Worm (Caenorhabditis elegans) whole organism, young adult: ENCODE results near the gene trap-3.

ENCODE experiments used
- B0019.2 ChIP-seq: fragments of 200-800 bp; sonication (Bioruptor generic); conservative IDR thresholded peaks from 2 replicates; pipeline ENCODE4 v1.3.6; 2022; ENCODE audit warnings: missing genetic modification reagents, missing genetic modification characterization, missing compliant biosample characterization
- C06A6.2 ChIP-seq: fragments of 200-800 bp; sonication (Bioruptor generic); conservative IDR thresholded peaks from 2 replicates; pipeline ENCODE4 v1.3.6; 2022; ENCODE audit warnings: missing genetic modification characterization, missing compliant biosample characterization
- D2030.7 ChIP-seq: fragments of 200-800 bp; sonication (Bioruptor generic); IDR thresholded peaks from 2 replicates; pipeline ENCODE4 v1.3.6; 2022; ENCODE audit warnings: missing genetic modification reagents, missing genetic modification characterization, missing compliant biosample characterization
- F55B11.4 ChIP-seq: sonication (generic microtip); optimal IDR thresholded peaks from 2 replicates; lab custom pipeline; 2016; ENCODE audit warnings: missing compliant biosample characterization, missing genetic modification characterization, borderline replicate concordance; ENCODE audit not compliant: insufficient read depth
- F57A8.1 ChIP-seq: fragments of 200-800 bp; sonication (Bioruptor generic); optimal IDR thresholded peaks from 2 replicates; lab custom pipeline; 2018; ENCODE audit warnings: mild to moderate bottlenecking, missing genetic modification characterization, moderate library complexity, missing compliant biosample characterization
- T26A5.8 ChIP-seq: sonication (generic microtip); optimal IDR thresholded peaks from 2 replicates; lab custom pipeline; 2016; ENCODE audit warnings: missing genetic modification characterization, missing compliant biosample characterization
- Y53F4B.3 ChIP-seq: fragments of 200-800 bp; sonication (Bioruptor generic); IDR thresholded peaks from 2 replicates; pipeline ENCODE4 v1.3.6; 2022; ENCODE audit warnings: missing genetic modification reagents, missing genetic modification characterization, missing compliant biosample characterization
- Y53G8AR.9 ChIP-seq: fragments of 200-800 bp; sonication (Bioruptor generic); conservative IDR thresholded peaks from 2 replicates; pipeline ENCODE4 v1.3.6; 2022; ENCODE audit warnings: missing genetic modification reagents, missing genetic modification characterization, missing compliant biosample characterization
- Y95B8A.8 ChIP-seq: fragments of 200-800 bp; sonication (Bioruptor generic); IDR thresholded peaks from 2 replicates; pipeline ENCODE4 v1.3.6; 2022; ENCODE audit warnings: missing genetic modification reagents, missing genetic modification characterization, missing compliant biosample characterization
- ZK185.1 ChIP-seq: sonication (generic microtip); optimal IDR thresholded peaks from 2 replicates; lab custom pipeline; 2016; ENCODE audit warnings: mild to moderate bottlenecking, missing genetic modification characterization, missing compliant biosample characterization; ENCODE audit not compliant: poor library complexity, severe bottlenecking
- aptf-3 ChIP-seq: fragments of 200-800 bp; sonication (Bioruptor generic); IDR thresholded peaks from 2 replicates; pipeline ENCODE4 v1.3.6; 2022; ENCODE audit warnings: missing genetic modification characterization, missing compliant biosample characterization
- attf-3 ChIP-seq: fragments of 200-800 bp; sonication (Bioruptor generic); conservative IDR thresholded peaks from 2 replicates; pipeline ENCODE4 v1.3.6; 2022; ENCODE audit warnings: missing genetic modification reagents, missing genetic modification characterization, missing compliant biosample characterization
- attf-6 ChIP-seq: fragments of 200-800 bp; sonication (Bioruptor generic); IDR thresholded peaks from 2 replicates; pipeline ENCODE4 v1.3.6; 2022; ENCODE audit warnings: missing genetic modification reagents, missing genetic modification characterization, missing compliant biosample characterization
- bed-2 ChIP-seq: fragments of 200-800 bp; sonication (Bioruptor generic); IDR thresholded peaks from 2 replicates; pipeline ENCODE4 v1.3.6; 2022; ENCODE audit warnings: missing genetic modification reagents, missing genetic modification characterization, missing compliant biosample characterization
- ccch-3 ChIP-seq: fragments of 200-800 bp; sonication (Bioruptor generic); optimal IDR thresholded peaks from 2 replicates; lab custom pipeline; 2018; ENCODE audit warnings: mild to moderate bottlenecking, missing genetic modification characterization, missing compliant biosample characterization
- cebp-1 ChIP-seq, 2 experiments: fragments of 200-800 bp in 1 of 2; sonication (Bioruptor generic) in 1 of 2; sonication (generic microtip) in 1 of 2; IDR thresholded peaks in 1 of 2; optimal IDR thresholded peaks in 1 of 2; 2 replicates each; pipeline versions ENCODE4 v1.3.6 to Lab custom; 2017 to 2022; ENCODE audit warnings: missing compliant biosample characterization in 2 of 2, missing genetic modification characterization in 2 of 2, mild to moderate bottlenecking in 1 of 2, missing genetic modification reagents in 1 of 2, moderate library complexity in 1 of 2
- cebp-2 ChIP-seq: fragments of 200-800 bp; sonication (Bioruptor generic); IDR thresholded peaks from 2 replicates; pipeline ENCODE4 v1.3.6; 2022; ENCODE audit warnings: missing genetic modification characterization, missing compliant biosample characterization
- dpff-1 ChIP-seq: sonication (generic microtip); optimal IDR thresholded peaks from 2 replicates; lab custom pipeline; 2017; ENCODE audit warnings: mild to moderate bottlenecking, missing genetic modification characterization, missing compliant biosample characterization
- egrh-3 ChIP-seq: fragments of 200-800 bp; sonication (Bioruptor generic); IDR thresholded peaks from 2 replicates; pipeline ENCODE4 v1.3.6; 2022; ENCODE audit warnings: missing genetic modification reagents, missing genetic modification characterization, missing compliant biosample characterization
- gei-17 ChIP-seq: fragments of 200-800 bp; sonication (Bioruptor generic); optimal IDR thresholded peaks from 2 replicates; lab custom pipeline; 2018; ENCODE audit warnings: mild to moderate bottlenecking, missing genetic modification characterization, missing compliant biosample characterization
- hlh-12 ChIP-seq: sonication (generic microtip); optimal IDR thresholded peaks from 2 replicates; lab custom pipeline; 2016; ENCODE audit warnings: missing genetic modification characterization, missing compliant biosample characterization
- hlh-26 ChIP-seq: fragments of 200-800 bp; sonication (Bioruptor generic); conservative IDR thresholded peaks from 2 replicates; pipeline ENCODE4 v1.3.6; 2022; ENCODE audit warnings: missing genetic modification reagents, missing genetic modification characterization, missing compliant biosample characterization
- hrde-1 ChIP-seq: sonication (generic microtip); optimal IDR thresholded peaks from 2 replicates; lab custom pipeline; 2016; ENCODE audit warnings: missing genetic modification characterization, mild to moderate bottlenecking, missing compliant biosample characterization, moderate library complexity, missing genotype, missing genetic modification reagents, borderline replicate concordance
- let-607 ChIP-seq, 2 experiments: fragments of 200-800 bp in 1 of 2; sonication (Bioruptor generic) in 1 of 2; sonication (generic microtip) in 1 of 2; optimal IDR thresholded peaks; 2 replicates each; lab custom pipeline; 2016 to 2018; ENCODE audit warnings: mild to moderate bottlenecking in 2 of 2, missing compliant biosample characterization in 2 of 2, missing genetic modification characterization in 2 of 2, moderate library complexity in 2 of 2, missing genotype in 1 of 2
- lsl-1 ChIP-seq: fragments of 200-800 bp; sonication (Bioruptor generic); optimal IDR thresholded peaks from 2 replicates; lab custom pipeline; 2018; ENCODE audit warnings: mild to moderate bottlenecking, missing genetic modification characterization, moderate library complexity, missing compliant biosample characterization
- lsy-27 ChIP-seq: sonication (generic microtip); optimal IDR thresholded peaks from 2 replicates; lab custom pipeline; 2017; ENCODE audit warnings: missing genetic modification characterization, mild to moderate bottlenecking, missing compliant biosample characterization, antibody characterized with exemption, missing genotype, borderline replicate concordance; ENCODE audit not compliant: insufficient read depth
- madf-6 ChIP-seq: fragments of 200-800 bp; sonication (Bioruptor generic); IDR thresholded peaks from 2 replicates; pipeline ENCODE4 v1.3.6; 2022; ENCODE audit warnings: missing genetic modification reagents, missing genetic modification characterization, missing compliant biosample characterization
- mcd-1 ChIP-seq: fragments of 200-800 bp; sonication (Bioruptor generic); IDR thresholded peaks from 2 replicates; pipeline ENCODE4 v1.3.6; 2022; ENCODE audit warnings: missing genetic modification reagents, missing genetic modification characterization, missing compliant biosample characterization
- mes-4 ChIP-seq: sonication (generic microtip); optimal IDR thresholded peaks from 2 replicates; lab custom pipeline; 2016; ENCODE audit warnings: missing genotype, missing genetic modification characterization, missing compliant biosample characterization
- nfya-1 ChIP-seq: sonication (generic microtip); optimal IDR thresholded peaks from 2 replicates; lab custom pipeline; 2017; ENCODE audit warnings: antibody characterized with exemption, missing compliant biosample characterization, missing genetic modification characterization, borderline replicate concordance; ENCODE audit not compliant: insufficient read depth
- nhr-27 ChIP-seq: fragments of 200-800 bp; sonication (Bioruptor generic); optimal IDR thresholded peaks from 2 replicates; lab custom pipeline; 2018; ENCODE audit warnings: mild to moderate bottlenecking, missing genetic modification characterization, moderate library complexity, missing compliant biosample characterization
- nhr-80 ChIP-seq: sonication (generic microtip); optimal IDR thresholded peaks from 2 replicates; lab custom pipeline; 2016; ENCODE audit warnings: missing genetic modification characterization, missing compliant biosample characterization
- nhr-90 ChIP-seq: sonication (generic microtip); optimal IDR thresholded peaks from 2 replicates; lab custom pipeline; 2016; ENCODE audit warnings: missing genotype, mild to moderate bottlenecking, missing genetic modification characterization, missing compliant biosample characterization
- pbrm-1 ChIP-seq: fragments of 200-800 bp; sonication (Bioruptor generic); IDR thresholded peaks from 2 replicates; pipeline ENCODE4 v1.3.6; 2022; ENCODE audit warnings: missing genetic modification reagents, missing genetic modification characterization, missing compliant biosample characterization
- pha-4 ChIP-seq: fragments of 150-350 bp; sonication (generic microtip); optimal IDR thresholded peaks from 2 replicates; lab custom pipeline; 2014; ENCODE audit warnings: missing biosample characterization, missing genetic modification reagents, missing genetic modification characterization
- repo-1 ChIP-seq: sonication (generic microtip); optimal IDR thresholded peaks from 2 replicates; lab custom pipeline; 2017; ENCODE audit warnings: mild to moderate bottlenecking, missing genetic modification characterization, missing compliant biosample characterization
- sdz-38 ChIP-seq: sonication (generic microtip); optimal IDR thresholded peaks from 2 replicates; lab custom pipeline; 2016; ENCODE audit warnings: missing genotype, missing genetic modification characterization, missing compliant biosample characterization
- snpc-4 ChIP-seq, 5 experiments: fragments of 150-350 bp in 1 of 5; sonication (generic microtip) in 4 of 5; optimal IDR thresholded peaks; 2 replicates each; lab custom pipeline; 2014 to 2018; ENCODE audit warnings: missing genetic modification characterization in 5 of 5, missing biosample characterization in 3 of 5, antibody characterized with exemption in 2 of 5, mild to moderate bottlenecking in 2 of 5, missing compliant biosample characterization in 2 of 5, missing genotype in 2 of 5, moderate library complexity in 2 of 5, missing genetic modification reagents in 1 of 5
- somi-1 ChIP-seq: fragments of 200-800 bp; sonication (Bioruptor generic); optimal IDR thresholded peaks from 2 replicates; lab custom pipeline; 2018; ENCODE audit warnings: mild to moderate bottlenecking, missing genetic modification characterization, missing compliant biosample characterization
- sptf-2 ChIP-seq: fragments of 200-800 bp; sonication (Bioruptor generic); optimal IDR thresholded peaks from 2 replicates; lab custom pipeline; 2018; ENCODE audit warnings: mild to moderate bottlenecking, missing genetic modification characterization, missing compliant biosample characterization
- tbp1 ChIP-seq: fragments of 200-800 bp; sonication (Bioruptor generic); optimal IDR thresholded peaks from 2 replicates; lab custom pipeline; 2018; ENCODE audit warnings: mild to moderate bottlenecking, missing genetic modification characterization, missing compliant biosample characterization
- tlf-1 ChIP-seq: fragments of 200-800 bp; sonication (Bioruptor generic); optimal IDR thresholded peaks from 2 replicates; lab custom pipeline; 2018; ENCODE audit warnings: mild to moderate bottlenecking, missing genetic modification characterization, missing compliant biosample characterization
- unc-130 ChIP-seq: sonication (generic microtip); optimal IDR thresholded peaks from 2 replicates; lab custom pipeline; 2016; ENCODE audit warnings: missing genetic modification reagents, missing genetic modification characterization, missing compliant biosample characterization
- ztf-18 ChIP-seq: sonication (generic microtip); optimal IDR thresholded peaks from 2 replicates; lab custom pipeline; 2016; ENCODE audit warnings: missing genotype, mild to moderate bottlenecking, missing genetic modification characterization, missing compliant biosample characterization
- ztf-28 ChIP-seq: fragments of 200-800 bp; sonication (Bioruptor generic); IDR thresholded peaks from 2 replicates; pipeline ENCODE4 v1.3.6; 2022; ENCODE audit warnings: missing genetic modification reagents, missing genetic modification characterization, missing compliant biosample characterization
- ztf-3 ChIP-seq: fragments of 200-800 bp; sonication (Bioruptor generic); optimal IDR thresholded peaks from 2 replicates; lab custom pipeline; 2018; ENCODE audit warnings: mild to moderate bottlenecking, missing genetic modification characterization, missing compliant biosample characterization
- ztf-6 ChIP-seq: fragments of 200-800 bp; sonication (Bioruptor generic); IDR thresholded peaks from 2 replicates; pipeline ENCODE4 v1.3.6; 2022; ENCODE audit warnings: missing genetic modification reagents, missing genetic modification characterization, missing compliant biosample characterization

Gene trap-3

ce11 chrIV:2390251-2390672 is 1.0 kb downstream of the trap-3 start (continued):
- TF ChIP-seq Y95B8A.8 (GFP tag; lab: Robert Waterston, UW) (no peak), lsy-27 (tag; lab: Kevin White, UChicago) (no peak), cebp-2 (GFP tag; lab: Robert Waterston, UW) (0 out of 2 replicates have a peak, but pooled peaks have one; percentile 56), pbrm-1 (GFP tag; lab: Robert Waterston, UW) (peak; percentile 72), T26A5.8 (tag; lab: Kevin White, UChicago) (no peak), dpff-1 (tag; lab: Kevin White, UChicago) (peak; percentile 52), bed-2 (GFP tag; lab: Robert Waterston, UW) (no peak), egrh-3 (GFP tag; lab: Robert Waterston, UW) (no peak), somi-1 (GFP tag; lab: Kevin White, UChicago) (no peak), ztf-18 (peak; percentile 41), nhr-90 (tag; lab: Kevin White, UChicago) (no peak), gei-17 (GFP tag; lab: Kevin White, UChicago) (no peak), madf-6 (GFP tag; lab: Robert Waterston, UW) (peak; percentile 63), ccch-3 (no peak), nhr-27 (tag; lab: Kevin White, UChicago) (no peak), unc-130 (GFP tag; lab: Kevin White, UChicago) (peak; percentile 51), hrde-1 (tag; lab: Kevin White, UChicago) (peak; percentile 59), C06A6.2 (GFP tag; lab: Robert Waterston, UW) (no peak), lsl-1 (GFP tag; lab: Kevin White, UChicago) (peak; percentile 39), nfya-1 (tag; lab: Kevin White, UChicago) (no peak), attf-3 (GFP tag; lab: Robert Waterston, UW) (no peak), tbp1 (GFP tag; lab: Kevin White, UChicago) (peak; percentile 48), nhr-80 (no peak), ztf-28 (no peak), cebp-1 (GFP tag; IDR thresholded peaks at IDR 0.05; lab: Robert Waterston, UW) (no peak), cebp-1 (tag; optimal IDR thresholded peaks at IDR 0.05; lab: Kevin White, UChicago) (peak; percentile 59), snpc-4 (GFP tag; optimal IDR thresholded peaks at IDR 0.05; lab: Kevin White, UChicago) (peak; percentile 19), snpc-4 (tag; optimal IDR thresholded peaks at IDR 0.05; lab: Kevin White, UChicago) (peak in 2 of 4 experiments; percentile 34 to 44), sdz-38 (no peak), hlh-12 (tag; lab: Kevin White, UChicago) (no peak), Y53F4B.3 (no peak), ztf-6 (GFP tag; lab: Robert Waterston, UW) (no peak), sptf-2 (GFP tag; lab: Kevin White, UChicago) (no peak), tlf-1 (GFP tag; lab: Kevin White, UChicago) (peak; percentile 84), D2030.7 (GFP tag; lab: Robert Waterston, UW) (peak; percentile 41; the same call in 1 of the 2 replicates), ztf-3 (GFP tag; lab: Kevin White, UChicago) (no peak), mes-4 (tag; lab: Kevin White, UChicago) (no peak), repo-1 (peak; percentile 68), hlh-26 (GFP tag; lab: Robert Waterston, UW) (no peak), ZK185.1 (tag; lab: Kevin White, UChicago) (no peak), F57A8.1 (GFP tag; lab: Kevin White, UChicago) (no peak), B0019.2 (no peak), F55B11.4 (no peak), attf-6 (GFP tag; lab: Robert Waterston, UW) (peak; percentile 57; the same call in 1 of the 2 replicates), Y53G8AR.9 (GFP tag; lab: Robert Waterston, UW) (peak; percentile 72; the same call in 1 of the 2 replicates), let-607 (tag; optimal IDR thresholded peaks at IDR 0.05; lab: Kevin White, UChicago) (peak; percentile 64 to 89), pha-4 (tag; lab: Kevin White, UChicago) (no peak), mcd-1 (GFP tag; lab: Robert Waterston, UW) (peak; percentile 87), aptf-3 (GFP tag; lab: Robert Waterston, UW) (no peak)
